Fruit fly (Drosophila melanogaster) whole organism, embryonic: ENCODE measurements around the gene vib.
A peak's percentile ranks its signal among the peaks of the same experiment; 100 is the strongest.

ENCODE experiments used
- Bgb ChIP-seq: fragments of 200-800 bp; sonication (Bioruptor generic); IDR thresholded peaks from 2 replicates; pipeline ENCODE4 v1.3.6; 2022; ENCODE audit warnings: missing biosample characterization, missing genetic modification characterization; ENCODE audit not compliant: partially characterized antibody
- Bteb2 ChIP-seq: fragments of 200-800 bp; sonication (Bioruptor generic); optimal IDR thresholded peaks from 2 replicates; lab custom pipeline; 2016; ENCODE audit warnings: missing biosample characterization, missing genetic modification characterization
- CG11247 ChIP-seq: fragments of 200-800 bp; sonication (Bioruptor generic); IDR thresholded peaks from 2 replicates; pipeline ENCODE4 v1.3.6; 2022; ENCODE audit warnings: missing biosample characterization, missing genetic modification characterization
- CG11695 ChIP-seq: fragments of 200-800 bp; sonication (Bioruptor generic); IDR thresholded peaks from 3 replicates; pipeline ENCODE4 v1.3.6; 2022; ENCODE audit warnings: missing biosample characterization, missing genetic modification characterization
- CG17328 ChIP-seq: fragments of 200-800 bp; sonication (Bioruptor generic); IDR thresholded peaks from 2 replicates; pipeline ENCODE4 v1.3.6; 2022; ENCODE audit warnings: missing biosample characterization, missing genetic modification characterization
- CG17912 ChIP-seq: fragments of 200-800 bp; sonication (Bioruptor generic); optimal IDR thresholded peaks from 2 replicates; lab custom pipeline; 2018; ENCODE audit warnings: missing biosample characterization, mild to moderate bottlenecking, missing genetic modification characterization
- CG32767 ChIP-seq: fragments of 200-800 bp; sonication (Bioruptor generic); IDR thresholded peaks from 2 replicates; pipeline ENCODE4 v1.3.6; 2022; ENCODE audit warnings: missing biosample characterization, missing genetic modification characterization
- CG8765 ChIP-seq: fragments of 200-800 bp; sonication (Bioruptor generic); IDR thresholded peaks from 2 replicates; pipeline ENCODE4 v1.3.6; 2022; ENCODE audit warnings: missing biosample characterization, missing genetic modification characterization
- Doc3 ChIP-seq: fragments of 200-800 bp; sonication (Bioruptor generic); IDR thresholded peaks from 3 replicates; pipeline ENCODE4 v1.3.6; 2022; ENCODE audit warnings: missing biosample characterization, missing genetic modification characterization; ENCODE audit not compliant: partially characterized antibody
- TFAM ChIP-seq: fragments of 200-800 bp; sonication (Bioruptor generic); optimal IDR thresholded peaks from 2 replicates; lab custom pipeline; 2017; ENCODE audit warnings: missing biosample characterization, missing genetic modification characterization, inconsistent platforms
- bsh ChIP-seq, 2 experiments: fragments of 200-800 bp; sonication (Bioruptor generic); optimal IDR thresholded peaks; 2 replicates each; lab custom pipeline; 2017 to 2018; ENCODE audit warnings: mild to moderate bottlenecking in 2 of 2, missing biosample characterization in 2 of 2, missing genetic modification characterization in 2 of 2, moderate library complexity in 1 of 2
- dpn ChIP-seq, 2 experiments: fragments of 200-800 bp; sonication (Bioruptor generic); optimal IDR thresholded peaks; 3 replicates each; lab custom pipeline; 2016; ENCODE audit warnings: missing biosample characterization in 2 of 2, missing genetic modification characterization in 2 of 2
- hb ChIP-seq: fragments of 200-800 bp; sonication (Bioruptor generic); IDR thresholded peaks from 3 replicates; pipeline ENCODE4 v1.3.6; 2022; ENCODE audit warnings: missing biosample characterization, missing genetic modification characterization; ENCODE audit not compliant: partially characterized antibody
- nom ChIP-seq: fragments of 200-800 bp; sonication (Bioruptor generic); optimal IDR thresholded peaks from 2 replicates; lab custom pipeline; 2017; ENCODE audit warnings: missing biosample characterization, missing genetic modification characterization, mild to moderate bottlenecking, moderate library complexity, missing genetic modification reagents
- sna ChIP-seq: fragments of 200-800 bp; sonication (Bioruptor generic); IDR thresholded peaks from 2 replicates; pipeline ENCODE4 v1.3.6; 2022; ENCODE audit warnings: missing biosample characterization, missing genetic modification characterization; ENCODE audit not compliant: partially characterized antibody
- unc-4 ChIP-seq: fragments of 200-800 bp; sonication (Bioruptor generic); IDR thresholded peaks from 2 replicates; pipeline ENCODE4 v1.3.6; 2022; ENCODE audit warnings: missing biosample characterization, missing genetic modification characterization; ENCODE audit not compliant: partially characterized antibody
- zf30C ChIP-seq: fragments of 200-800 bp; sonication (Bioruptor generic); optimal IDR thresholded peaks from 3 replicates; lab custom pipeline; 2018; ENCODE audit warnings: missing biosample characterization, mild to moderate bottlenecking, missing genetic modification characterization

Gene vib

dm6 chr3R:19165620-19166055, 60.8 kb downstream of the vib start (continued):
- TF ChIP-seq Bteb2 (GFP tag; lab: Kevin White, UChicago) = no peak
- peak in 1 of 2 experiments; percentile 56 for TF ChIP-seq bsh (GFP tag; optimal IDR thresholded peaks at IDR 0.05; lab: Kevin White, UChicago)
- TF ChIP-seq CG8765 (GFP tag; lab: Robert Waterston, UW) = no peak
- no peak for TF ChIP-seq CG17328 (GFP tag; lab: Robert Waterston, UW)
- TF ChIP-seq Doc3 (GFP tag; lab: Robert Waterston, UW) = peak; percentile 28; the same call in 1 of the 3 replicates
- no peak for TF ChIP-seq TFAM
- peak; percentile 31; the same call in 1 of the 2 replicates for TF ChIP-seq unc-4 (GFP tag; lab: Robert Waterston, UW)
- TF ChIP-seq Bgb (GFP tag; lab: Robert Waterston, UW) = no peak
- TF ChIP-seq CG17912 (GFP tag; lab: Kevin White, UChicago) = no peak
- TF ChIP-seq CG32767 (GFP tag; lab: Robert Waterston, UW) = peak; percentile 96
- TF ChIP-seq hb (GFP tag; lab: Robert Waterston, UW) = no peak
- TF ChIP-seq nom = peak; percentile 48
- TF ChIP-seq sna (GFP tag; lab: Robert Waterston, UW) = 0 out of 2 replicates have a peak, but pooled peaks have one; percentile 32
- TF ChIP-seq dpn (GFP tag; optimal IDR thresholded peaks at IDR 0.05; lab: Kevin White, UChicago) = no peak
- TF ChIP-seq CG11695 (GFP tag; lab: Robert Waterston, UW) = no peak
- no peak for TF ChIP-seq CG11247 (GFP tag; lab: Robert Waterston, UW)
- peak; percentile 7 for TF ChIP-seq zf30C (GFP tag; lab: Kevin White, UChicago)
